Worm (Caenorhabditis elegans): Measurements from ENCODE around the gene Y56A3A.28.

ce11 chrIII:11949276-11949879, 21.8 kb downstream of the Y56A3A.28 start:
- TF ChIP-seq nhr-6 (tag; optimal IDR thresholded peaks at IDR 0.05) (no peak), zag-1 (tag; optimal IDR thresholded peaks at IDR 0.05) (no peak), nhr-237 (tag; optimal IDR thresholded peaks at IDR 0.05) (no peak), mdl-1 (tag; optimal IDR thresholded peaks at IDR 0.05) (no peak), nhr-23 (tag; optimal IDR thresholded peaks at IDR 0.05) (no peak), snpc-4 (tag; optimal IDR thresholded peaks at IDR 0.05) (no peak), ama-1 (optimal IDR thresholded peaks at IDR 0.05) (no peak), C34F6.9 (tag; optimal IDR thresholded peaks at IDR 0.05) (no peak)
